Fruit fly (Drosophila melanogaster) whole organism, embryonic: ENCODE data around the gene CG9706.

Experiments used
- CG10267 ChIP-seq: fragments of 200-800 bp; sonication (Bioruptor generic); optimal IDR thresholded peaks from 2 replicates; lab custom pipeline; 2018; ENCODE audit warnings: missing biosample characterization, mild to moderate bottlenecking, missing genetic modification characterization, moderate library complexity
- CG10959 ChIP-seq: fragments of 200-800 bp; sonication (Bioruptor generic); IDR thresholded peaks from 2 replicates; pipeline ENCODE4 v1.3.6; 2022; ENCODE audit warnings: missing biosample characterization, missing genetic modification characterization
- CG13424 ChIP-seq: fragments of 200-800 bp; sonication (Bioruptor generic); optimal IDR thresholded peaks from 2 replicates; lab custom pipeline; 2019; ENCODE audit warnings: missing biosample characterization, mild to moderate bottlenecking, missing genetic modification characterization, moderate library complexity
- CG14710 ChIP-seq: fragments of 200-800 bp; sonication (Bioruptor generic); optimal IDR thresholded peaks from 3 replicates; lab custom pipeline; 2019; ENCODE audit warnings: missing biosample characterization, mild to moderate bottlenecking, missing genetic modification characterization, moderate library complexity
- CG15696 ChIP-seq: fragments of 200-800 bp; sonication (Bioruptor generic); optimal IDR thresholded peaks from 2 replicates; lab custom pipeline; 2019; ENCODE audit warnings: missing biosample characterization, mild to moderate bottlenecking, missing genetic modification characterization, moderate library complexity
- CG2199 ChIP-seq: fragments of 200-800 bp; sonication (Bioruptor generic); IDR thresholded peaks from 3 replicates; pipeline ENCODE4 v1.3.6; 2022; ENCODE audit warnings: missing biosample characterization, missing genetic modification characterization
- CG34376 ChIP-seq: fragments of 200-800 bp; sonication (Bioruptor generic); optimal IDR thresholded peaks from 2 replicates; lab custom pipeline; 2018; ENCODE audit warnings: missing biosample characterization, mild to moderate bottlenecking, missing genetic modification characterization
- CG3726 ChIP-seq: fragments of 200-800 bp; sonication (Bioruptor generic); IDR thresholded peaks from 3 replicates; pipeline ENCODE4, ENCODE4 v1.3.6; 2022; ENCODE audit warnings: missing biosample characterization, missing genetic modification characterization
- CG42726 ChIP-seq: fragments of 200-800 bp; sonication (Bioruptor generic); IDR thresholded peaks from 2 replicates; pipeline ENCODE4 v1.3.6; 2022; ENCODE audit warnings: missing biosample characterization, missing genetic modification characterization; ENCODE audit not compliant: partially characterized antibody
- CG5953 ChIP-seq: fragments of 200-800 bp; sonication (Bioruptor generic); IDR thresholded peaks from 2 replicates; pipeline ENCODE4 v1.3.6; 2022; ENCODE audit warnings: missing biosample characterization, missing genetic modification characterization
- CG6683 ChIP-seq: fragments of 200-800 bp; sonication (Bioruptor generic); optimal IDR thresholded peaks from 2 replicates; lab custom pipeline; 2017; ENCODE audit warnings: missing biosample characterization, mild to moderate bottlenecking, missing genetic modification characterization, missing genetic modification reagents
- CG8281 ChIP-seq: fragments of 200-800 bp; sonication (Bioruptor generic); optimal IDR thresholded peaks from 2 replicates; lab custom pipeline; 2018; ENCODE audit warnings: missing biosample characterization, mild to moderate bottlenecking, missing genetic modification characterization, moderate library complexity
- CG9727 ChIP-seq: fragments of 200-800 bp; sonication (Bioruptor generic); optimal IDR thresholded peaks from 3 replicates; lab custom pipeline; 2017; ENCODE audit warnings: missing biosample characterization, mild to moderate bottlenecking, missing genetic modification characterization
- CG9797 ChIP-seq: fragments of 200-800 bp; sonication (Bioruptor generic); optimal IDR thresholded peaks from 3 replicates; lab custom pipeline; 2018; ENCODE audit warnings: missing biosample characterization, mild to moderate bottlenecking, missing genetic modification characterization
- CHES-1-like ChIP-seq: fragments of 200-800 bp; sonication (Bioruptor generic); optimal IDR thresholded peaks from 2 replicates; lab custom pipeline; 2016; ENCODE audit warnings: missing biosample characterization, missing genetic modification characterization
- E2f1 ChIP-seq: fragments of 200-800 bp; sonication (Bioruptor generic); IDR thresholded peaks from 2 replicates; pipeline ENCODE4 v1.3.6; 2022; ENCODE audit warnings: missing biosample characterization, missing genetic modification characterization
- Fer3 ChIP-seq: fragments of 200-800 bp; sonication (Bioruptor generic); optimal IDR thresholded peaks from 2 replicates; lab custom pipeline; 2018; ENCODE audit warnings: missing biosample characterization, mild to moderate bottlenecking, missing genetic modification characterization, moderate library complexity
- Max ChIP-seq: fragments of 200-800 bp; sonication (Bioruptor generic); optimal IDR thresholded peaks from 2 replicates; lab custom pipeline; 2016; ENCODE audit warnings: missing biosample characterization, mild to moderate bottlenecking, missing genetic modification characterization
- PHDP ChIP-seq: fragments of 200-800 bp; sonication (Bioruptor generic); optimal IDR thresholded peaks from 3 replicates; lab custom pipeline; 2018; ENCODE audit warnings: missing biosample characterization, mild to moderate bottlenecking, missing genetic modification characterization, moderate library complexity
- Trl ChIP-seq, 3 experiments: fragments of >200 bp in 2 of 3; fragments of 200-800 bp in 1 of 3; sonication (Bioruptor generic) in 1 of 3; optimal IDR thresholded peaks; 2 replicates in 1 of 3; 3 replicates in 2 of 3; lab custom pipeline; 2016 to 2017; ENCODE audit warnings: missing biosample characterization in 1 of 3, missing genetic modification characterization in 1 of 3
- Xrp1 ChIP-seq: fragments of 200-800 bp; sonication (Bioruptor generic); IDR thresholded peaks from 2 replicates; pipeline ENCODE4 v1.3.6; 2022; ENCODE audit warnings: missing biosample characterization, missing genetic modification characterization
- al ChIP-seq: fragments of 200-800 bp; sonication (Bioruptor generic); IDR thresholded peaks from 2 replicates; pipeline ENCODE4 v1.3.6; 2022; ENCODE audit warnings: missing biosample characterization, missing genetic modification characterization
- bsh ChIP-seq, 2 experiments: fragments of 200-800 bp; sonication (Bioruptor generic); optimal IDR thresholded peaks; 2 replicates each; lab custom pipeline; 2017 to 2018; ENCODE audit warnings: mild to moderate bottlenecking in 2 of 2, missing biosample characterization in 2 of 2, missing genetic modification characterization in 2 of 2, moderate library complexity in 1 of 2
- cas ChIP-seq: fragments of 200-800 bp; sonication (Bioruptor generic); IDR thresholded peaks from 2 replicates; pipeline ENCODE4 v1.3.6; 2022; ENCODE audit warnings: missing biosample characterization, missing genetic modification characterization
- chinmo ChIP-seq: fragments of 200-800 bp; sonication (Bioruptor generic); IDR thresholded peaks from 4 replicates; pipeline ENCODE4 v1.3.6; 2022; ENCODE audit warnings: missing biosample characterization, missing genetic modification characterization; ENCODE audit not compliant: partially characterized antibody
- chn ChIP-seq: fragments of 200-800 bp; sonication (Bioruptor generic); optimal IDR thresholded peaks from 2 replicates; lab custom pipeline; 2016; ENCODE audit warnings: missing biosample characterization, missing genetic modification characterization
- dm ChIP-seq: fragments of 200-800 bp; sonication (Bioruptor generic); optimal IDR thresholded peaks from 3 replicates; lab custom pipeline; 2016; ENCODE audit warnings: missing biosample characterization, missing genetic modification characterization
- exex ChIP-seq: fragments of 200-800 bp; sonication (Bioruptor generic); optimal IDR thresholded peaks from 4 replicates; lab custom pipeline; 2018; ENCODE audit warnings: missing biosample characterization, mild to moderate bottlenecking, missing genetic modification characterization, moderate library complexity
- fd102C ChIP-seq: fragments of 200-800 bp; sonication (Bioruptor generic); optimal IDR thresholded peaks from 2 replicates; lab custom pipeline; 2018; ENCODE audit warnings: missing biosample characterization, mild to moderate bottlenecking, missing genetic modification characterization, moderate library complexity
- gcm2 ChIP-seq: fragments of 200-800 bp; sonication (Bioruptor generic); optimal IDR thresholded peaks from 2 replicates; lab custom pipeline; 2016; ENCODE audit warnings: missing biosample characterization, missing genetic modification characterization
- gfzf ChIP-seq: fragments of 200-800 bp; sonication (Bioruptor generic); optimal IDR thresholded peaks from 2 replicates; lab custom pipeline; 2016; ENCODE audit warnings: missing biosample characterization, mild to moderate bottlenecking, missing genetic modification characterization, moderate library complexity
- ham ChIP-seq: fragments of 200-800 bp; sonication (Bioruptor generic); IDR thresholded peaks from 2 replicates; pipeline ENCODE4 v1.3.6; 2022; ENCODE audit warnings: missing biosample characterization, missing genetic modification characterization
- ind ChIP-seq: fragments of 200-800 bp; sonication (Bioruptor generic); optimal IDR thresholded peaks from 3 replicates; lab custom pipeline; 2016; ENCODE audit warnings: missing biosample characterization, missing genetic modification characterization
- kah ChIP-seq: fragments of 200-800 bp; sonication (Bioruptor generic); optimal IDR thresholded peaks from 2 replicates; lab custom pipeline; 2018; ENCODE audit warnings: missing biosample characterization, mild to moderate bottlenecking, missing genetic modification characterization
- lab ChIP-seq: fragments of 200-800 bp; sonication (Bioruptor generic); optimal IDR thresholded peaks from 3 replicates; lab custom pipeline; 2017; ENCODE audit warnings: missing biosample characterization, missing genetic modification characterization, mild to moderate bottlenecking, moderate library complexity, missing genetic modification reagents
- lbe ChIP-seq: fragments of 200-800 bp; sonication (Bioruptor generic); optimal IDR thresholded peaks from 2 replicates; lab custom pipeline; 2016; ENCODE audit warnings: missing biosample characterization, mild to moderate bottlenecking, missing genetic modification characterization
- nmo ChIP-seq: fragments of 200-800 bp; sonication (Bioruptor generic); optimal IDR thresholded peaks from 2 replicates; lab custom pipeline; 2018; ENCODE audit warnings: missing biosample characterization, mild to moderate bottlenecking, missing genetic modification characterization, moderate library complexity
- nom ChIP-seq: fragments of 200-800 bp; sonication (Bioruptor generic); optimal IDR thresholded peaks from 2 replicates; lab custom pipeline; 2017; ENCODE audit warnings: missing biosample characterization, missing genetic modification characterization, mild to moderate bottlenecking, moderate library complexity, missing genetic modification reagents
- slbo ChIP-seq: fragments of 200-800 bp; sonication (Bioruptor generic); IDR thresholded peaks from 2 replicates; pipeline ENCODE4 v1.3.6; 2022; ENCODE audit warnings: missing biosample characterization, missing genetic modification characterization
- so ChIP-seq: fragments of 200-800 bp; sonication (Bioruptor generic); IDR thresholded peaks from 3 replicates; pipeline ENCODE4 v1.3.6; 2022; ENCODE audit warnings: missing biosample characterization, missing genetic modification characterization

CG9706 gene

DNA sequence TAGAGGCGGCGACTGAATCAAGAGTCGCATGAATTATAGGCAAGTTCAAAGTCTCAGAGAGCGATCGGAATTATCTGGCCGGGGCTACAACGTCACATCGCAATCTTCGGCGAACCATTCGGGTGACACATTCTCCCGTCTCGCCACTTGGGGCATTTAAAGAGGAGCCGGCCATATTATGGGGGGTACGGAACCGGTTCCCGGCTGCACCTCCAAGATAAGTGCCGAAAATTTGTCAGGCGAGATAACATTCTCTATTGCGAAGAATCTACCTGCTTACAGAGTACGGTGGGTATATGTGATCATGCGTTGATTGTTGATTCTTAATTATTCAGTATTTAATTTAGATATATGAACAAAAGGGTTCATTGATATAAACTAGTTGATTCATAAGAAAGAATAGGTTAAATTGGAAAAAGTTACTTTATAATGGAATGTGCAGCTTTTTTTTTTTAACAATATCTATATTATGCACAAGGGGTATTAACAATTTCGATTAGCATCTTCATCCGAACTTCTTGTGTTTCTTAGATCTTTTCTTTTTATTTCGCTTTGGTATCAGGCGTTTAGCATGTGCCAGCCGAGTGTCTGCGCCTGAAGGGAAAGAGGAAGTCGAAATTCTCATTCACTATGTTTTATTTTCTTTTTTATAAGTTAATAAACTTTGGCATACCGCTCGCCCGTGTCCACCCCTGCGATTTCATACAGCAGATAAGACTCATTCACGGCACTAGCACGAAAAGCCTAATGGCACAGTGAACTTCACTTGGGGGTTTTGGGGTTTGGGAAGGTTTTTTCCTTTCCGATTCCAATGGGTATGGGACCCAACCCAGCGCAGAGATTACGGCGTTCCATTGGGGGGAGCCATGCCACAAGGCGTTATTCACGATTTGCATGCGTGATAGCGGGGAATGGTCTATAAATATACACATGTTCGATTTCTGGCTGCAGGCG, 19.0 kb downstream of the CG9706 start (continued):
- TF ChIP-seq Trl (optimal IDR thresholded peaks at IDR 0.05; lab: Kevin White, UChicago) (peak; percentile 11 to 16), Trl (GFP tag; optimal IDR thresholded peaks at IDR 0.05; lab: Kevin White, UChicago) (no peak), slbo (peak; percentile 47), gcm2 (GFP tag; lab: Kevin White, UChicago) (no peak), gfzf (GFP tag; lab: Kevin White, UChicago) (no peak), CG42726 (GFP tag; lab: Robert Waterston, UW) (0 out of 2 replicates have a peak, but pooled peaks have one; percentile 6), CG8281 (peak; percentile 12), Fer3 (tag; lab: Kevin White, UChicago) (peak; percentile 50), E2f1 (GFP tag; lab: Robert Waterston, UW) (peak; percentile 57), Xrp1 (GFP tag; lab: Robert Waterston, UW) (peak; percentile 84), exex (peak; percentile 45), CG15696 (peak; percentile 20), CG34376 (GFP tag; lab: Kevin White, UChicago) (peak; percentile 3), Max (GFP tag; lab: Kevin White, UChicago) (peak; percentile 56), chn (GFP tag; lab: Kevin White, UChicago) (peak; percentile 38), cas (GFP tag; lab: Robert Waterston, UW) (no peak), nmo (GFP tag; lab: Kevin White, UChicago) (peak; percentile 75), CG9727 (GFP tag; lab: Kevin White, UChicago) (peak; percentile 81), ind (GFP tag; lab: Kevin White, UChicago) (peak; percentile 51), fd102C (GFP tag; lab: Kevin White, UChicago) (no peak), lab (GFP tag; lab: Kevin White, UChicago) (peak; percentile 43), lbe (GFP tag; lab: Kevin White, UChicago) (peak; percentile 42), al (GFP tag; lab: Robert Waterston, UW) (peak; percentile 40), CG3726 (GFP tag; lab: Robert Waterston, UW) (0 out of 3 replicates have a peak, but pooled peaks have one; percentile 52), CHES-1-like (GFP tag; lab: Kevin White, UChicago) (peak; percentile 29), CG6683 (GFP tag; lab: Kevin White, UChicago) (no peak), CG14710 (tag; lab: Kevin White, UChicago) (peak; percentile 67), CG10959 (GFP tag; lab: Robert Waterston, UW) (no peak), CG13424 (tag; lab: Kevin White, UChicago) (peak; percentile 48), CG9797 (GFP tag; lab: Kevin White, UChicago) (no peak), chinmo (0 out of 4 replicates have a peak, but pooled peaks have one; percentile 66), CG10267 (tag; lab: Kevin White, UChicago) (peak; percentile 67), PHDP (tag; lab: Kevin White, UChicago) (peak; percentile 61), ham (no peak), dm (GFP tag; lab: Kevin White, UChicago) (no peak)

DNA sequence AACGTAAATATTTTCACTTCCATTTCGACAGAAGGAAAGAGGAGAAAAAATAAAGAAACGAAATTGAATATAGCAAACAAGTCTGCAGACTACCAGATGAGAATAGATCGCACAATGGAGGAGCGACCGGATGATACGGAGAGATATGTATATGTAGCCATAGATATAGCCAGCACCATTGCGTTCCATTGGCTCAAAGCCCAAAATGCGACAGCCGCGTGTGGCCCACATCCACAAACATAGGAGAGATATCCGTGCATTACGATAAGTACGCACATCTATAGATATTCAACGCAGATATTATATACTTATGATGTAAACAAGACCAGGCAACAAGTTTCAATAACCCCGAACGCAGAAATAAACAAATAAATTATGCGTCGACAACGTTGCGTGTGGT, 20.5 kb downstream of the CG9706 start:
- TF ChIP-seq nom (GFP tag; lab: Kevin White, UChicago) (peak; percentile 79), CG2199 (0 out of 3 replicates have a peak, but pooled peaks have one; percentile 31), kah (GFP tag; lab: Kevin White, UChicago) (peak; percentile 24), bsh (GFP tag; optimal IDR thresholded peaks at IDR 0.05; lab: Kevin White, UChicago) (peak in 1 of 2 experiments; percentile 49), CG5953 (no peak), so (GFP tag; lab: Robert Waterston, UW) (peak; percentile 17; the same call in 1 of the 3 replicates)
